Worm (Caenorhabditis elegans) whole organism, early embryonic: Measurements from ENCODE around the gene ddb-1.

Experiments
- B0310.2 ChIP-seq: sonication (generic microtip); optimal IDR thresholded peaks from 2 replicates; lab custom pipeline; 2016; ENCODE audit warnings: mild to moderate bottlenecking, missing genetic modification characterization, missing compliant biosample characterization
- ama-1 ChIP-seq: fragments of 150-350 bp; optimal IDR thresholded peaks from 2 replicates; lab custom pipeline; 2014
- ceh-13 ChIP-seq: fragments of 200-800 bp; sonication (Bioruptor generic); optimal IDR thresholded peaks from 2 replicates; lab custom pipeline; 2018; ENCODE audit warnings: mild to moderate bottlenecking, missing genetic modification characterization, missing compliant biosample characterization
- ets-7 ChIP-seq: sonication (generic microtip); optimal IDR thresholded peaks from 2 replicates; lab custom pipeline; 2016; ENCODE audit warnings: missing genotype, missing genetic modification characterization, missing compliant biosample characterization
- hnd-1 ChIP-seq: sonication (generic microtip); optimal IDR thresholded peaks from 2 replicates; lab custom pipeline; 2016; ENCODE audit warnings: missing genetic modification characterization, missing compliant biosample characterization
- sea-1 ChIP-seq: fragments of 200-800 bp; sonication (Bioruptor generic); conservative IDR thresholded peaks from 2 replicates; pipeline ENCODE4 v1.3.6; 2022; ENCODE audit warnings: missing genetic modification characterization, missing compliant biosample characterization
- tbx-11 ChIP-seq: fragments of 200-800 bp; sonication (Bioruptor generic); IDR thresholded peaks from 2 replicates; pipeline ENCODE4 v1.3.6; 2022; ENCODE audit warnings: missing genetic modification characterization, missing compliant biosample characterization
- tbx-37 ChIP-seq: fragments of 200-800 bp; sonication (Bioruptor generic); conservative IDR thresholded peaks from 2 replicates; pipeline ENCODE4 v1.3.6; 2022; ENCODE audit warnings: missing genetic modification reagents, missing genetic modification characterization, missing compliant biosample characterization

DNA sequence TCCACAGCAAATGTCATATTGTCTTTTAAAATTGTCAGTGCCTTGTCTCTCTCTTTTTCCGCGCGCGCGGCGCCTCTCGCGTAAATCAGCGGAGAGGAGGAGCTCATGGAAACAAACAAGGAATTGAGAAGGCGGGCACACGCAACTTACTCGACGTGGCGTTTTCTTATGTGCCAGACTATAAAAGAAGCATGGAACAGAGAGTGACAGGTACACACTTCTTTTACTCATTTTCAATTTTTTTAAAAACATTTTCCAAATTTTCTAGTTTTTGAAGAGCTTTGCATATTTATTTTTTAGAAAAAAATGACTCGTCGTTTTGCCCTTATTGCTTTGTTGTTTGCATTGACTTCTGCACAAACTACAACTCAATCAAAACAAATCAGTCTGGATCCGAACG lies 47.0 kb upstream of the ddb-1 start, which contains the start of gene F20B10.3:
- TF ChIP-seq ets-7 (tag; lab: Kevin White, UChicago) (no peak), hnd-1 (no peak), tbx-37 (no peak), ceh-13 (GFP tag; lab: Kevin White, UChicago) (no peak), sea-1 (GFP tag; lab: Robert Waterston, UW) (no peak), ama-1 (lab: Kevin White, UChicago) (no peak), B0310.2 (tag; lab: Kevin White, UChicago) (no peak), tbx-11 (GFP tag; lab: Robert Waterston, UW) (no peak)
